Fruit fly (Drosophila melanogaster): ENCODE results near the gene Arfrp1.
A peak's percentile ranks its signal among the peaks of the same experiment; 100 is the strongest.

The Arfrp1 gene

DNA sequence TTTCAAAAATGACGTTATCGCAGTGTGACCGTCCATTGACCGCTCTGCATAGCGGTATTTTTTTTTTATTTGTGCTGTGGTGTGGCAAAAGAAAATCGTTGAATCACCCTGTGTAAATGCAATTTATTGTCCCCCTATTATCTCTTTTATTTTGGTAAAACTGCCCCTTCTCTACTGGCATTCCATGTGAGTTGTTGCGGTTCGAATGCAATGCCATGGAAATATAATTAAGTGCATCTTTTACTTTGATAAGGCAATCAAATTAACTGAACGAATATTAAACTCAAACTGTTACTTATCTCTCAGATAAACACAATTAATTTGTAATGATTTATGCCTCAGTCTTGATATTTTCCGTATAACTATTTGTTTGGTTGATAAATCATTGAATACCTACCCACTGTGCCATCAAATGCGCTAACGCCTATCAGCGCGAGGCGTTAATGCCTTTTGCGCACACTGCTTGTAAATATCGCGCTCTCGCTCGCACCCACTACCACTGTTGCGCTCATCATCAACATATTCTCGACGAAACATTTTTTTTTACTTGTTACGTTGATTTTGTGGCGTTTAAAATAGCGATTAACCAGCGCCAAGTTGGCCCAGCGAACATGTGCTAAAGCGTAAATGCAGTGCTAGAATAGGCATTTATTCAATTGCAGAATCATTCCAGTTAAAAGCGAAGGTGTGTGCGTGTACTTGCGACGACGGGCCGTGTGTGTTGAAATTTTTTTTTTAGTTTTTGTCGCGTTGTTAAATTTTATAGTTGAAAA is 2.4 kb downstream of the Arfrp1 start:
- TF ChIP-seq CG34367 (tag; optimal IDR thresholded peaks at IDR 0.05) (peak; percentile 45), CG8159 (tag; optimal IDR thresholded peaks at IDR 0.05) (peak; percentile 40), rn (GFP tag; IDR thresholded peaks at IDR 0.05) (no peak), CG17806 (tag; optimal IDR thresholded peaks at IDR 0.05) (no peak), CG8301 (tag; optimal IDR thresholded peaks at IDR 0.05) (peak; percentile 41), CG13204 (GFP tag; optimal IDR thresholded peaks at IDR 0.05) (no peak), Snoo (tag; optimal IDR thresholded peaks at IDR 0.05) (peak; percentile 23), fd96Ca (GFP tag; IDR thresholded peaks at IDR 0.05) (no peak; the same call in 2 of the 3 replicates), Ets98B (GFP tag; IDR thresholded peaks at IDR 0.05) (no peak; the same call in 1 of the 2 replicates), CG32121 (GFP tag; IDR thresholded peaks at IDR 0.05) (no peak), CG9948 (tag; optimal IDR thresholded peaks at IDR 0.05) (peak; percentile 50), CG15710 (tag; optimal IDR thresholded peaks at IDR 0.05) (peak; percentile 32), CG4496 (GFP tag; IDR thresholded peaks at IDR 0.05) (peak; percentile 57; the same call in 1 of the 3 replicates), Pif1A (GFP tag; optimal IDR thresholded peaks at IDR 0.05) (no peak)

DNA sequence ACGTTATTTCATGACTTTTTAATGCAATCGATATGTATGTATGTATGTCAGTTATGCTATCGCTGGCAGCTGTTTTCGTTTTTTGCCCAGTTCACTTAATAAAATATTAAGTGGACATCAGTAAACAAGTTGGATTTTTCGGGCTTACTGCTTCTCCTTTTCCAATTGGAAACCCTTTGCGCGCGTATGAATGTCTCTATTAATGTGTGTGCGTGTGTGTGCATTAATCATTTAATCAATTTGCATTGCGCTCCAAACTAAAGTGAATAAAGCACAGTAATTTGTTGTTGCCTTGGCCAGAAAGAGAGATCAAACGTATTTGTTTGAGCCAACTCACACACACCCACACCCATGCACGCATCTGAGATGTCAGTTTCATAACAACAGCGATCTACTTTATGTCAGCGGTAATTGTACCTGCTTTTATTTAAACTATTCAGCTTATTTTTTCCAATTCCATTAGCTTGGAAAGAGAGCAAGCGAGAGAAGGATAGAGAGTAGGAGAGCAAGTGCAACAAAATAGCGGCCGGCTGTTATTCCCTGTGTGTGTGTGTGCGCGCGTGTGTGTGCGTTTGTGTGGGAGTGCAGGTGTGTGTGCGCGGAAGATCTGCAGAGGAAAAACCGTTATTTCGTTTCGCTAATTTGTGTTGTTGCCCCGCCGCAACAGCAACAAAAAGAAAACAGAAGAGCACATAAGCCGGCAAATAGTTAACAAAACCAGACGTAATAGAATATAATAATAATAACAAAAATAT is 3.5 kb downstream of the Arfrp1 start:
- TF ChIP-seq CG8301 (tag; optimal IDR thresholded peaks at IDR 0.05) (no peak), CG10348 (GFP tag; IDR thresholded peaks at IDR 0.05) (no peak), CG32121 (GFP tag; IDR thresholded peaks at IDR 0.05) (no peak), D1 (tag; optimal IDR thresholded peaks at IDR 0.05) (no peak), CG14655 (GFP tag; optimal IDR thresholded peaks at IDR 0.05) (no peak), Pif1A (GFP tag; optimal IDR thresholded peaks at IDR 0.05) (no peak), rn (GFP tag; IDR thresholded peaks at IDR 0.05) (no peak), CG8159 (tag; optimal IDR thresholded peaks at IDR 0.05) (no peak), Snoo (tag; optimal IDR thresholded peaks at IDR 0.05) (no peak), fd96Ca (GFP tag; IDR thresholded peaks at IDR 0.05) (no peak), CG4496 (GFP tag; IDR thresholded peaks at IDR 0.05) (no peak), CG9948 (tag; optimal IDR thresholded peaks at IDR 0.05) (no peak)

DNA sequence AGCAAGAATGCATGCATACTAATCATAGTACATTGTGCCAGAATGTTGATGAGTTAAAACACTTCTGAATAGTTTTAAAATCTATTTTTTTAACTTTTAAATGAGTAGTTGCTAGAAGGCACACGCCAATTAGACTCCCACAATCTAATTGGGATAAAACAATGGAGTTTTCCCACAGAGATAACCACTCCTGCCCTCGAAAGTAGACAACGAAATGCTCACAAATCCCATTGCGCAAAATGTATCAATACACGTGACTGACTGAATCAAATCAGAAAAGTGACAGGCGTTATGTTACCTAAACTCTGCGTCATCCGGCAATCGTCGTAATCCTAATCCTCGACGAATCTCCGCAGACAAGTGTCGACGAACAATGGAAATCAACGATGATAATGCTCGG is 11.0 kb downstream of the Arfrp1 start:
- no peak for TF ChIP-seq Pif1B (GFP tag; optimal IDR thresholded peaks at IDR 0.05)
- TF ChIP-seq CG8159 (tag; optimal IDR thresholded peaks at IDR 0.05), result no peak
- no peak for TF ChIP-seq CG9948 (tag; optimal IDR thresholded peaks at IDR 0.05)
- TF ChIP-seq CG34367 (tag; optimal IDR thresholded peaks at IDR 0.05), result no peak
- TF ChIP-seq EcR (GFP tag; optimal IDR thresholded peaks at IDR 0.05), result no peak
- no peak for TF ChIP-seq rn (GFP tag; IDR thresholded peaks at IDR 0.05)
- TF ChIP-seq CG17806 (tag; optimal IDR thresholded peaks at IDR 0.05), result no peak
- TF ChIP-seq CG15710 (tag; optimal IDR thresholded peaks at IDR 0.05), result no peak
- TF ChIP-seq gl (tag; optimal IDR thresholded peaks at IDR 0.05), result no peak
- TF ChIP-seq D1 (tag; optimal IDR thresholded peaks at IDR 0.05), result no peak

DNA sequence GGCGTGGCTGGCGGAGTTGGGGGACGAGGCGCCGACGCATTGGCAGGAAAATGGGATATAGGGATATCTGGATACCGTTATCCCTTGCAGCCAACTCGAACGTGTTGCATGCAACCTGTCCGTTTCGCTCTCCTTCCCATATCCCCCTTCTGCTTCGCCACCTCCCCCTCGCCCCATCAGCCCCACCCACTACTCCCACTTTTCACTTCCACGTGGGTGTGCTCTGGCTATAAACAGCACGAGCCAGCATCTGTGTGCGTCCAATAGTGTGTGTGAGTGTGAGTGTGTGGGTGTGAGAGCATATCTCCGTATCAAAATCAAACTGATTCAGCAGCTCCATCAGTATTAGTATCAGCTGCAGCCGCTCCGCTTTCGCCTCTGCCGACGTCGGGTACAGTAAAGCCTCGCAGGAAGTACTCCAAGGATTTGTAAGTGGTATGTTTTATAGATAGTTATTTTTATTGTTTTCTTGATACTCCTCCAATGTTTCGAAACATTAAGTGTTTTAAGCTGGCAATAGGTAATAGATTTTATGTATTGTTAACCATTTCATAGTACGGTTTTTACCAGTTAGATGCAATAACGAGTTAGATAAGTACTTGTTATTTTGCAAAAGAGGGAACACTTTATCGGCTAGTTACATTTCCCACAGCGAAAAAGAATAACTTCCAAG is 12.2 kb downstream of the Arfrp1 start:
- TF ChIP-seq Snoo (tag; optimal IDR thresholded peaks at IDR 0.05) (no peak), CG17806 (tag; optimal IDR thresholded peaks at IDR 0.05) (peak; percentile 18), D1 (tag; optimal IDR thresholded peaks at IDR 0.05) (no peak), CG13204 (GFP tag; optimal IDR thresholded peaks at IDR 0.05) (no peak), CG8159 (tag; optimal IDR thresholded peaks at IDR 0.05) (peak; percentile 47), CG34367 (tag; optimal IDR thresholded peaks at IDR 0.05) (no peak), CG15710 (tag; optimal IDR thresholded peaks at IDR 0.05) (no peak), EcR (GFP tag; optimal IDR thresholded peaks at IDR 0.05) (no peak), CG10348 (GFP tag; IDR thresholded peaks at IDR 0.05) (no peak), CG12605 (GFP tag; IDR thresholded peaks at IDR 0.05) (no peak), CG8301 (tag; optimal IDR thresholded peaks at IDR 0.05) (peak; percentile 45), Pif1A (GFP tag; optimal IDR thresholded peaks at IDR 0.05) (no peak), CG4496 (GFP tag; IDR thresholded peaks at IDR 0.05) (0 out of 3 replicates have a peak, but pooled peaks have one; percentile 38), CG9948 (tag; optimal IDR thresholded peaks at IDR 0.05) (no peak), Pif1B (GFP tag; optimal IDR thresholded peaks at IDR 0.05) (no peak), Ets98B (GFP tag; IDR thresholded peaks at IDR 0.05) (no peak), gl (tag; optimal IDR thresholded peaks at IDR 0.05) (no peak), CG32121 (GFP tag; IDR thresholded peaks at IDR 0.05) (no peak), fd96Ca (GFP tag; IDR thresholded peaks at IDR 0.05) (peak; percentile 46; the same call in 1 of the 3 replicates), CG14655 (GFP tag; optimal IDR thresholded peaks at IDR 0.05) (peak; percentile 63), rn (GFP tag; IDR thresholded peaks at IDR 0.05) (no peak)

DNA sequence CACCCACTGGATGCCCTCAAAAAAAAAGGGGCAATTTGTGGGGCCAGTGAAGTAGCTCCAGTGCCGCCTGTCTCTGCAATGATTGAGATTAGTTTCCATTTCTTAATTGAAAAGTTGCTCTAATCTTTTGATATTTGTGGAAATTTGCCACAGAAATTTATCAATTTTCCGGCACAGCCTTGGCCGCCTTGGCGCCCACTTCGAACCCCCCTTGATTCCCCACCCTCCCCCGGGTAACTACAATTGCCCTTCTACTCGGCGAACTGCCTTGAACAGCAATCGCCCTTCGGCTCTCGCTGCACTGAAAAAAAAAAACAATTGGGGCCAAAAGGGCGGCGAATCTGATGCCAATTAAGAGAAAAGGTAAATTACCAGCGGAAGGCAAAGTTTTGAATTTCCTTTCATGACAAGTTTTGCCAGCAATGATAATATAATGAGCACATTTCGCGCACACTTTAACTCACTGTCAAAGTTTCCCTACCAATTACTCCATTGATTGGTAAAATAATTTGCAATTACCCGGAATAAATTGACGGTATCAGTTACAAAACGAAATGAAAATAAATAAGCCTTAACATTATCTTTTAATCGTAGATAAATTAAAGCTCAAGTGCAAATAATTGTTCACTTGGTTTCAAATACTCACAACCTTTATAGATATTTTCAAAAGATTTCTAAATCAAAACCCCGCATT is 12.9 kb downstream of the Arfrp1 start:
- TF ChIP-seq CG14655 (GFP tag; optimal IDR thresholded peaks at IDR 0.05) (peak; percentile 1), Pif1A (GFP tag; optimal IDR thresholded peaks at IDR 0.05) (no peak), CG15710 (tag; optimal IDR thresholded peaks at IDR 0.05) (no peak), gl (tag; optimal IDR thresholded peaks at IDR 0.05) (no peak)

All from whole organism, pupa.